Worm (Caenorhabditis elegans): ENCODE results near the gene clec-72.
"Not testable (repeated sequence)": the region's sequence is repeated elsewhere in the genome, so short reads cannot be mapped to it uniquely, and the experiment has no call there.

The clec-72 gene

ce11 chrIV:3914462-3914861 lies 30.2 kb upstream of the clec-72 start, which contains the start of gene F56D6.19:
TSS of gene F56D6.19 (plus strand) at chrIV:3914762.
- no peak for TF ChIP-seq tab-1 (GFP tag; IDR thresholded peaks at IDR 0.05)
- no peak for TF ChIP-seq flt-1 (GFP tag; IDR thresholded peaks at IDR 0.05)
- TF ChIP-seq ref-1 (GFP tag; conservative IDR thresholded peaks at IDR 0.05) = no peak
- TF ChIP-seq T22C8.4 (GFP tag; IDR thresholded peaks at IDR 0.05) = no peak
- TF ChIP-seq med-1 (GFP tag; optimal IDR thresholded peaks at IDR 0.05; ENCODE audit: insufficient read depth) = no peak
- no peak for TF ChIP-seq cog-1 (tag; optimal IDR thresholded peaks at IDR 0.05)
- no peak for TF ChIP-seq klf-2 (GFP tag; conservative IDR thresholded peaks at IDR 0.05)
- TF ChIP-seq ztf-29 (GFP tag; IDR thresholded peaks at IDR 0.05) = no peak
- TF ChIP-seq ztf-23 (GFP tag; IDR thresholded peaks at IDR 0.05) = no peak

ce11 chrIV:3915296-3915695 lies 29.3 kb upstream of the clec-72 start, which contains the start of gene srz-20:
TSS of gene srz-20 (plus strand) at chrIV:3915596.
- TF ChIP-seq flt-1 (GFP tag; IDR thresholded peaks at IDR 0.05) (no peak), klf-2 (GFP tag; conservative IDR thresholded peaks at IDR 0.05) (no peak), tab-1 (GFP tag; IDR thresholded peaks at IDR 0.05) (no peak), cog-1 (tag; optimal IDR thresholded peaks at IDR 0.05) (no peak), T22C8.4 (GFP tag; IDR thresholded peaks at IDR 0.05) (no peak), ref-1 (GFP tag; conservative IDR thresholded peaks at IDR 0.05) (no peak), ztf-29 (GFP tag; IDR thresholded peaks at IDR 0.05) (no peak), ztf-23 (GFP tag; IDR thresholded peaks at IDR 0.05) (no peak), med-1 (GFP tag; optimal IDR thresholded peaks at IDR 0.05; ENCODE audit: insufficient read depth) (no peak)

ce11 chrIV:3917405-3917804 lies 27.2 kb upstream of the clec-72 start, which contains the start of gene F56D6.14:
TSS of gene F56D6.14 (plus strand) at chrIV:3917705.
- TF ChIP-seq ztf-29 (GFP tag; IDR thresholded peaks at IDR 0.05) (no peak), flt-1 (GFP tag; IDR thresholded peaks at IDR 0.05) (no peak), cog-1 (tag; optimal IDR thresholded peaks at IDR 0.05) (no peak), tab-1 (GFP tag; IDR thresholded peaks at IDR 0.05) (no peak), med-1 (GFP tag; optimal IDR thresholded peaks at IDR 0.05; ENCODE audit: insufficient read depth) (no peak), ztf-23 (GFP tag; IDR thresholded peaks at IDR 0.05) (no peak), ref-1 (GFP tag; conservative IDR thresholded peaks at IDR 0.05) (no peak), klf-2 (GFP tag; conservative IDR thresholded peaks at IDR 0.05) (no peak), T22C8.4 (GFP tag; IDR thresholded peaks at IDR 0.05) (no peak)

- TF ChIP-seq T22C8.4 (GFP tag; IDR thresholded peaks at IDR 0.05) (no peak), med-1 (GFP tag; optimal IDR thresholded peaks at IDR 0.05; ENCODE audit: insufficient read depth) (no peak), cog-1 (tag; optimal IDR thresholded peaks at IDR 0.05) (no peak)
These were observed 26.5 kb upstream of the clec-72 start, which contains the start of gene F56D6.23 for ce11 chrIV:3918160-3918559. TSS of gene F56D6.23 (plus strand) at chrIV:3918460.

ce11 chrIV:3919506-3919905 lies 25.1 kb upstream of the clec-72 start, which contains the start of gene srz-19:
TSS of gene srz-19 (plus strand) at chrIV:3919806.
- TF ChIP-seq klf-2 (GFP tag; conservative IDR thresholded peaks at IDR 0.05) (no peak), flt-1 (GFP tag; IDR thresholded peaks at IDR 0.05) (no peak), cog-1 (tag; optimal IDR thresholded peaks at IDR 0.05) (no peak), ref-1 (GFP tag; conservative IDR thresholded peaks at IDR 0.05) (no peak), tab-1 (GFP tag; IDR thresholded peaks at IDR 0.05) (no peak), T22C8.4 (GFP tag; IDR thresholded peaks at IDR 0.05) (no peak), med-1 (GFP tag; optimal IDR thresholded peaks at IDR 0.05; ENCODE audit: insufficient read depth) (no peak), ztf-29 (GFP tag; IDR thresholded peaks at IDR 0.05) (no peak), ztf-23 (GFP tag; IDR thresholded peaks at IDR 0.05) (no peak)

- no peak for TF ChIP-seq tab-1 (GFP tag; IDR thresholded peaks at IDR 0.05)
- no peak for TF ChIP-seq ztf-23 (GFP tag; IDR thresholded peaks at IDR 0.05)
- no peak for TF ChIP-seq klf-2 (GFP tag; conservative IDR thresholded peaks at IDR 0.05)
- TF ChIP-seq T22C8.4 (GFP tag; IDR thresholded peaks at IDR 0.05) = no peak
- no peak for TF ChIP-seq cog-1 (tag; optimal IDR thresholded peaks at IDR 0.05)
- no peak for TF ChIP-seq ref-1 (GFP tag; conservative IDR thresholded peaks at IDR 0.05)
- TF ChIP-seq med-1 (GFP tag; optimal IDR thresholded peaks at IDR 0.05; ENCODE audit: insufficient read depth) = no peak
- TF ChIP-seq ztf-29 (GFP tag; IDR thresholded peaks at IDR 0.05) = no peak
- no peak for TF ChIP-seq flt-1 (GFP tag; IDR thresholded peaks at IDR 0.05)
These were observed 22.7 kb upstream of the clec-72 start, which contains the start of gene clec-67 for ce11 chrIV:3921898-3922297. TSS of gene clec-67 (plus strand) at chrIV:3922165.

ce11 chrIV:3926117-3926516 lies 18.5 kb upstream of the clec-72 start, which contains the start of gene clec-68:
TSS of gene clec-68 (plus strand) at chrIV:3926417.
- TF ChIP-seq flt-1 (GFP tag; IDR thresholded peaks at IDR 0.05) (no peak), ztf-23 (GFP tag; IDR thresholded peaks at IDR 0.05) (no peak), cog-1 (tag; optimal IDR thresholded peaks at IDR 0.05) (no peak), ref-1 (GFP tag; conservative IDR thresholded peaks at IDR 0.05) (no peak), ztf-29 (GFP tag; IDR thresholded peaks at IDR 0.05) (no peak), klf-2 (GFP tag; conservative IDR thresholded peaks at IDR 0.05) (no peak), tab-1 (GFP tag; IDR thresholded peaks at IDR 0.05) (no peak), med-1 (GFP tag; optimal IDR thresholded peaks at IDR 0.05; ENCODE audit: insufficient read depth) (no peak), T22C8.4 (GFP tag; IDR thresholded peaks at IDR 0.05) (no peak)

ce11 chrIV:3932408-3932807 lies 12.2 kb upstream of the clec-72 start, which contains the start of gene clec-70:
TSS of gene clec-70 (plus strand) at chrIV:3932708.
- not testable (repeated sequence) for TF ChIP-seq klf-2 (GFP tag; conservative IDR thresholded peaks at IDR 0.05); tab-1 (GFP tag; IDR thresholded peaks at IDR 0.05); ztf-23 (GFP tag; IDR thresholded peaks at IDR 0.05)

- no peak for TF ChIP-seq med-1 (GFP tag; optimal IDR thresholded peaks at IDR 0.05; ENCODE audit: insufficient read depth)
- TF ChIP-seq flt-1 (GFP tag; IDR thresholded peaks at IDR 0.05) = no peak
- no peak for TF ChIP-seq T22C8.4 (GFP tag; IDR thresholded peaks at IDR 0.05)
- TF ChIP-seq cog-1 (tag; optimal IDR thresholded peaks at IDR 0.05) = no peak
- TF ChIP-seq ztf-29 (GFP tag; IDR thresholded peaks at IDR 0.05) = no peak
- no peak for TF ChIP-seq ref-1 (GFP tag; conservative IDR thresholded peaks at IDR 0.05)
- TF ChIP-seq tab-1 (GFP tag; IDR thresholded peaks at IDR 0.05) = no peak
- no peak for TF ChIP-seq klf-2 (GFP tag; conservative IDR thresholded peaks at IDR 0.05)
- TF ChIP-seq ztf-23 (GFP tag; IDR thresholded peaks at IDR 0.05) = no peak
These were observed 7.5 kb upstream of the clec-72 start, which contains the start of gene clec-71 for ce11 chrIV:3937097-3937496. TSS of gene clec-71 (plus strand) at chrIV:3937458.
